Worm (Caenorhabditis elegans) whole organism, L3 larva: ENCODE results near the gene C56G2.22.

Experiments used
- R02D3.7 ChIP-seq: fragments of 150-350 bp; optimal IDR thresholded peaks from 2 replicates; lab custom pipeline; 2014; ENCODE audit warnings: missing biosample characterization, missing genetic modification characterization
- ZK546.5 ChIP-seq: sonication (generic microtip); optimal IDR thresholded peaks from 2 replicates; lab custom pipeline; 2017; ENCODE audit warnings: missing biosample characterization, missing genetic modification characterization
- aly-2 ChIP-seq: fragments of 150-350 bp; optimal IDR thresholded peaks from 2 replicates; lab custom pipeline; 2014; ENCODE audit warnings: missing biosample characterization, missing genetic modification characterization
- ama-1 ChIP-seq: fragments of 150-350 bp; optimal IDR thresholded peaks from 2 replicates; lab custom pipeline; 2018
- ceh-16 ChIP-seq: sonication (generic microtip); optimal IDR thresholded peaks from 2 replicates; lab custom pipeline; 2017; ENCODE audit warnings: missing biosample characterization, missing genetic modification characterization
- ceh-28 ChIP-seq: fragments of 150-350 bp; optimal IDR thresholded peaks from 2 replicates; lab custom pipeline; 2014; ENCODE audit warnings: missing biosample characterization, missing genetic modification reagents, missing genetic modification characterization
- ceh-9 ChIP-seq: sonication (generic microtip); optimal IDR thresholded peaks from 2 replicates; lab custom pipeline; 2018; ENCODE audit warnings: missing biosample characterization, missing genetic modification characterization
- egl-5 ChIP-seq: fragments of 150-350 bp; optimal IDR thresholded peaks from 2 replicates; lab custom pipeline; 2017; ENCODE audit warnings: missing biosample characterization, missing genetic modification reagents, missing genetic modification characterization, inconsistent platforms
- elt-1 ChIP-seq: fragments of 150-350 bp; optimal IDR thresholded peaks from 2 replicates; lab custom pipeline; 2014; ENCODE audit warnings: missing biosample characterization, missing genetic modification characterization
- elt-2 ChIP-seq: sonication (generic microtip); optimal IDR thresholded peaks from 2 replicates; lab custom pipeline; 2016; ENCODE audit warnings: missing genetic modification reagents, mild to moderate bottlenecking, missing genetic modification characterization, missing compliant biosample characterization
- eor-1 ChIP-seq, 2 experiments: fragments of 150-350 bp; optimal IDR thresholded peaks; 2 replicates each; lab custom pipeline; 2014 to 2018; ENCODE audit warnings: missing biosample characterization in 2 of 2, missing genetic modification characterization in 2 of 2
- fkh-2 ChIP-seq: fragments of 150-350 bp; optimal IDR thresholded peaks from 2 replicates; lab custom pipeline; 2014; ENCODE audit warnings: missing biosample characterization, missing genetic modification reagents, missing genetic modification characterization
- fos-1 ChIP-seq: fragments of 150-350 bp; optimal IDR thresholded peaks from 2 replicates; lab custom pipeline; 2014; ENCODE audit warnings: missing biosample characterization, missing genetic modification characterization
- hmg-11 ChIP-seq: sonication (generic microtip); optimal IDR thresholded peaks from 2 replicates; lab custom pipeline; 2016; ENCODE audit warnings: missing genetic modification characterization, missing compliant biosample characterization
- jun-1 ChIP-seq: fragments of 150-350 bp; optimal IDR thresholded peaks from 2 replicates; lab custom pipeline; 2014; ENCODE audit warnings: missing biosample characterization, missing genetic modification reagents, missing genetic modification characterization
- lin-15B ChIP-seq: fragments of 150-350 bp; optimal IDR thresholded peaks from 2 replicates; lab custom pipeline; 2014; ENCODE audit warnings: missing biosample characterization, missing genetic modification characterization
- lin-39 ChIP-seq: fragments of 150-350 bp; optimal IDR thresholded peaks from 2 replicates; lab custom pipeline; 2018; ENCODE audit warnings: missing biosample characterization, missing genetic modification reagents, missing genetic modification characterization
- lsy-12 ChIP-seq: sonication (generic microtip); optimal IDR thresholded peaks from 2 replicates; lab custom pipeline; 2016; ENCODE audit warnings: mild to moderate bottlenecking, missing genetic modification characterization, missing compliant biosample characterization
- mdl-1 ChIP-seq: fragments of 150-350 bp; optimal IDR thresholded peaks from 2 replicates; lab custom pipeline; 2014; ENCODE audit warnings: missing biosample characterization, missing genetic modification characterization
- mml-1 ChIP-seq: fragments of 150-350 bp; sonication (generic microtip); optimal IDR thresholded peaks from 3 replicates; lab custom pipeline; 2014; ENCODE audit warnings: missing biosample characterization, missing genetic modification characterization
- nfya-1 ChIP-seq: sonication (generic microtip); optimal IDR thresholded peaks from 2 replicates; lab custom pipeline; 2017; ENCODE audit warnings: missing genetic modification characterization, mild to moderate bottlenecking, missing compliant biosample characterization, antibody characterized with exemption, moderate library complexity; ENCODE audit not compliant: insufficient read depth
- nhr-11 ChIP-seq: fragments of 150-350 bp; optimal IDR thresholded peaks from 2 replicates; lab custom pipeline; 2014; ENCODE audit warnings: missing biosample characterization, missing genetic modification characterization
- nhr-12 ChIP-seq: fragments of 150-350 bp; optimal IDR thresholded peaks from 2 replicates; lab custom pipeline; 2014; ENCODE audit warnings: missing biosample characterization, missing genetic modification characterization
- nhr-23 ChIP-seq: fragments of 150-350 bp; optimal IDR thresholded peaks from 2 replicates; lab custom pipeline; 2014; ENCODE audit warnings: missing biosample characterization, missing genetic modification reagents, missing genetic modification characterization
- nhr-237 ChIP-seq: fragments of 150-350 bp; optimal IDR thresholded peaks from 2 replicates; lab custom pipeline; 2014; ENCODE audit warnings: missing biosample characterization, missing genetic modification characterization
- nhr-28 ChIP-seq: fragments of 150-350 bp; optimal IDR thresholded peaks from 2 replicates; lab custom pipeline; 2014; ENCODE audit warnings: missing biosample characterization, missing genetic modification characterization
- nhr-43 ChIP-seq: sonication (generic microtip); optimal IDR thresholded peaks from 2 replicates; lab custom pipeline; 2016; ENCODE audit warnings: mild to moderate bottlenecking, missing genetic modification characterization, missing compliant biosample characterization; ENCODE audit not compliant: poor library complexity, severe bottlenecking
- nhr-67 ChIP-seq: fragments of 150-350 bp; optimal IDR thresholded peaks from 2 replicates; lab custom pipeline; 2014; ENCODE audit warnings: missing biosample characterization, missing genetic modification characterization
- nhr-77 ChIP-seq: fragments of 150-350 bp; optimal IDR thresholded peaks from 2 replicates; lab custom pipeline; 2014; ENCODE audit warnings: missing biosample characterization, missing genetic modification characterization
- pha-4 ChIP-seq: fragments of 150-350 bp; optimal IDR thresholded peaks from 2 replicates; lab custom pipeline; 2014; ENCODE audit warnings: missing biosample characterization, missing genetic modification reagents, missing genetic modification characterization
- pqm-1 ChIP-seq: fragments of 150-350 bp; optimal IDR thresholded peaks from 2 replicates; lab custom pipeline; 2017; ENCODE audit warnings: missing biosample characterization, missing genetic modification characterization, inconsistent platforms
- sea-2 ChIP-seq: fragments of 150-350 bp; sonication (generic microtip); optimal IDR thresholded peaks from 4 replicates; lab custom pipeline; 2014; ENCODE audit warnings: missing biosample characterization, missing genetic modification reagents, missing genetic modification characterization
- skn-1 ChIP-seq: fragments of 150-350 bp; optimal IDR thresholded peaks from 2 replicates; lab custom pipeline; 2014; ENCODE audit warnings: missing biosample characterization, missing genetic modification characterization
- tbx-2 ChIP-seq: sonication (generic microtip); optimal IDR thresholded peaks from 2 replicates; lab custom pipeline; 2016; ENCODE audit warnings: mild to moderate bottlenecking, missing genetic modification characterization, missing compliant biosample characterization
- unc-39 ChIP-seq: sonication (generic microtip); optimal IDR thresholded peaks from 4 replicates; lab custom pipeline; 2017; ENCODE audit warnings: missing biosample characterization, missing genetic modification characterization
- unc-62 ChIP-seq: fragments of 150-350 bp; sonication (generic microtip); optimal IDR thresholded peaks from 4 replicates; lab custom pipeline; 2014; ENCODE audit warnings: missing biosample characterization, missing genetic modification reagents, missing genetic modification characterization
- zag-1 ChIP-seq: fragments of 150-350 bp; optimal IDR thresholded peaks from 2 replicates; lab custom pipeline; 2014; ENCODE audit warnings: missing biosample characterization, missing genetic modification characterization
- ztf-11 ChIP-seq: fragments of 150-350 bp; optimal IDR thresholded peaks from 2 replicates; lab custom pipeline; 2014; ENCODE audit warnings: missing biosample characterization, missing genetic modification characterization
- ztf-4 ChIP-seq: fragments of 150-350 bp; optimal IDR thresholded peaks from 2 replicates; lab custom pipeline; 2014; ENCODE audit warnings: missing biosample characterization, missing genetic modification characterization

C56G2.22 gene

ce11 chrIII:6345968-6346498, at the start of gene C56G2.22, which contains the start of gene trmt-10C.2:
C56G2.22 (plus strand) TSS chrIII:6346448.
trmt-10C.2 (plus strand) TSS chrIII:6346281.
- TF ChIP-seq elt-2 (tag; lab: Kevin White, UChicago) (peak; percentile 32), unc-39 (no peak), R02D3.7 (tag; lab: Kevin White, UChicago) (no peak), pha-4 (tag; lab: Kevin White, UChicago) (peak; percentile 74), ZK546.5 (tag; lab: Kevin White, UChicago) (no peak), nhr-11 (tag; lab: Kevin White, UChicago) (no peak), zag-1 (tag; lab: Kevin White, UChicago) (no peak), mml-1 (tag; lab: Kevin White, UChicago) (no peak), ceh-9 (tag; lab: Kevin White, UChicago) (no peak), lin-15B (tag; lab: Kevin White, UChicago) (no peak), pqm-1 (no peak), fkh-2 (tag; lab: Kevin White, UChicago) (no peak), eor-1 (tag; optimal IDR thresholded peaks at IDR 0.05; lab: Kevin White, UChicago) (no peak)

- no peak for TF ChIP-seq pha-4 (tag; lab: Kevin White, UChicago)
- TF ChIP-seq mml-1 (tag; lab: Kevin White, UChicago) = no peak
- TF ChIP-seq nhr-12 = no peak
- TF ChIP-seq fos-1 (tag; lab: Kevin White, UChicago) = no peak
- TF ChIP-seq eor-1 (tag; optimal IDR thresholded peaks at IDR 0.05; lab: Kevin White, UChicago) = no peak
- TF ChIP-seq ceh-16 (tag; lab: Kevin White, UChicago) = no peak
Observed at ce11 chrIII:6297599-6297998, 48.6 kb upstream of the C56G2.22 start.

ce11 chrIII:6298131-6298530, 48.1 kb upstream of the C56G2.22 start, which contains the start of gene F47D12.3:
F47D12.3 (plus strand) TSS chrIII:6298461.
- TF ChIP-seq fos-1 (tag; lab: Kevin White, UChicago) (no peak), ztf-4 (tag; lab: Kevin White, UChicago) (no peak), nhr-77 (tag; lab: Kevin White, UChicago) (no peak), nhr-28 (tag; lab: Kevin White, UChicago) (no peak), lin-39 (tag; lab: Kevin White, UChicago) (peak; percentile 27), nhr-12 (no peak)

- no peak for TF ChIP-seq egl-5 (tag; lab: Kevin White, UChicago)
- no peak for TF ChIP-seq nfya-1 (tag; lab: Kevin White, UChicago)
- TF ChIP-seq ama-1 (lab: Kevin White, UChicago) = peak; percentile 74
Observed at ce11 chrIII:6300297-6300696, 46.0 kb upstream of the C56G2.22 start.

ce11 chrIII:6301685-6302084, 44.6 kb upstream of the C56G2.22 start:
- peak; percentile 53 for TF ChIP-seq nfya-1 (tag; lab: Kevin White, UChicago)
- TF ChIP-seq, all 47 proteins: peak for 1; not testable (repeated sequence) for 46

ce11 chrIII:6303114-6303647, 43.1 kb upstream of the C56G2.22 start, which contains the start of gene F47D12.9:
F47D12.9 (minus strand) TSS chrIII:6303380.
- peak; percentile 76 for TF ChIP-seq hmg-11 (tag; lab: Kevin White, UChicago)
- peak; percentile 77 for TF ChIP-seq lin-15B (tag; lab: Kevin White, UChicago)
- peak; percentile 73 for TF ChIP-seq lsy-12 (tag; lab: Kevin White, UChicago)
- no peak for TF ChIP-seq ztf-11 (tag; lab: Kevin White, UChicago)
- TF ChIP-seq jun-1 (tag; lab: Kevin White, UChicago) = peak; percentile 78
- TF ChIP-seq fkh-2 (tag; lab: Kevin White, UChicago) = no peak
- no peak for TF ChIP-seq sea-2 (GFP tag; lab: Kevin White, UChicago)
- TF ChIP-seq nhr-237 (tag; lab: Kevin White, UChicago) = no peak
- no peak for TF ChIP-seq unc-62 (GFP tag; lab: Kevin White, UChicago)
- TF ChIP-seq unc-39 = no peak
- TF ChIP-seq elt-1 (tag; lab: Kevin White, UChicago) = peak; percentile 42
- TF ChIP-seq nhr-11 (tag; lab: Kevin White, UChicago) = no peak
- TF ChIP-seq aly-2 (tag; lab: Kevin White, UChicago) = no peak
- TF ChIP-seq nhr-67 (tag; lab: Kevin White, UChicago) = no peak
- peak; percentile 69 for TF ChIP-seq ama-1 (lab: Kevin White, UChicago)
- peak; percentile 92 for TF ChIP-seq elt-2 (tag; lab: Kevin White, UChicago)
- peak; percentile 16 for TF ChIP-seq ceh-28
- TF ChIP-seq fos-1 (tag; lab: Kevin White, UChicago) = no peak
- TF ChIP-seq pqm-1 = peak; percentile 13
- no peak for TF ChIP-seq mml-1 (tag; lab: Kevin White, UChicago)
- TF ChIP-seq mdl-1 (tag; lab: Kevin White, UChicago) = peak; percentile 43
- TF ChIP-seq skn-1 (tag; lab: Kevin White, UChicago) = peak; percentile 20
- no peak for TF ChIP-seq nhr-12
- TF ChIP-seq ceh-9 (tag; lab: Kevin White, UChicago) = no peak
- TF ChIP-seq tbx-2 (tag; lab: Kevin White, UChicago) = no peak
- peak; percentile 84 for TF ChIP-seq nfya-1 (tag; lab: Kevin White, UChicago)
- TF ChIP-seq lin-39 (tag; lab: Kevin White, UChicago) = peak; percentile 68
- peak; percentile 56 for TF ChIP-seq nhr-43
- no peak for TF ChIP-seq ztf-4 (tag; lab: Kevin White, UChicago)
- peak; percentile 90 for TF ChIP-seq nhr-23
- no peak for TF ChIP-seq ceh-16 (tag; lab: Kevin White, UChicago)
- TF ChIP-seq nhr-28 (tag; lab: Kevin White, UChicago) = no peak
